Fruit fly (Drosophila melanogaster): ENCODE measurements around the gene CG7443.
A peak's percentile ranks its signal among the peaks of the same experiment; 100 is the strongest.

Gene CG7443

DNA sequence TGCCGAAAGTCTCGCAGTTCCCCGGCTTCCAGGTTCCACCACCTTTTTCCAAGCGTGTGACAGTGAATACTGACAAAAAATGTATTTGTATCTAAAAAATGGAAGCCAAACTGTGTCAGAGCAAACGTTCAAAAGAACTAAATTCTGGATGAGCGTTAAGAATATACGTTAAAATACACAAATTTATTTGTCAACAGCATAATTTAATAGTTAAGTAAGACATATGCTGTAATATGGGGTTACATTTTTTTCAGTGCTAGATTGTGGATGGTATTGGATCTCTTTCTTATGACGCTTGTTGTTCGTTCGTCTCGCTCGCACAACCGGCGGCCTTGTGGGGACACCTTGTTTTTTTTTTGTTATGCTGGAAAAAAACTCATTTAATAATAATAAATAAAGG is 31.5 kb downstream of the CG7443 start (continued):
- TF ChIP-seq CG6854 (GFP tag; optimal IDR thresholded peaks at IDR 0.05) (peak; percentile 28), dsx (GFP tag; optimal IDR thresholded peaks at IDR 0.05; ENCODE audit: poor library complexity, severe bottlenecking) (peak; percentile 75), svp (GFP tag) (peak; percentile 90), CG6163 (GFP tag; IDR thresholded peaks at IDR 0.05) (peak; percentile 94), net (GFP tag; optimal IDR thresholded peaks at IDR 0.05) (peak; percentile 48), Eip78C (GFP tag) (peak; percentile 97), Hr38 (GFP tag; optimal IDR thresholded peaks at IDR 0.05) (no peak), Smox (GFP tag; optimal IDR thresholded peaks at IDR 0.05) (peak; percentile 73), CG10631 (GFP tag; optimal IDR thresholded peaks at IDR 0.05) (peak; percentile 86), CG10669 (GFP tag; optimal IDR thresholded peaks at IDR 0.05) (peak; percentile 85), CG6792 (GFP tag; optimal IDR thresholded peaks at IDR 0.05) (peak; percentile 84), topi (GFP tag; optimal IDR thresholded peaks at IDR 0.05) (peak; percentile 84), Hr39 (GFP tag; optimal IDR thresholded peaks at IDR 0.05) (peak; percentile 83), Ets21C (GFP tag; optimal IDR thresholded peaks at IDR 0.05) (peak; percentile 71), CG3919 (GFP tag; optimal IDR thresholded peaks at IDR 0.05) (peak; percentile 92), achi (GFP tag; optimal IDR thresholded peaks at IDR 0.05) (peak; percentile 87)

DNA sequence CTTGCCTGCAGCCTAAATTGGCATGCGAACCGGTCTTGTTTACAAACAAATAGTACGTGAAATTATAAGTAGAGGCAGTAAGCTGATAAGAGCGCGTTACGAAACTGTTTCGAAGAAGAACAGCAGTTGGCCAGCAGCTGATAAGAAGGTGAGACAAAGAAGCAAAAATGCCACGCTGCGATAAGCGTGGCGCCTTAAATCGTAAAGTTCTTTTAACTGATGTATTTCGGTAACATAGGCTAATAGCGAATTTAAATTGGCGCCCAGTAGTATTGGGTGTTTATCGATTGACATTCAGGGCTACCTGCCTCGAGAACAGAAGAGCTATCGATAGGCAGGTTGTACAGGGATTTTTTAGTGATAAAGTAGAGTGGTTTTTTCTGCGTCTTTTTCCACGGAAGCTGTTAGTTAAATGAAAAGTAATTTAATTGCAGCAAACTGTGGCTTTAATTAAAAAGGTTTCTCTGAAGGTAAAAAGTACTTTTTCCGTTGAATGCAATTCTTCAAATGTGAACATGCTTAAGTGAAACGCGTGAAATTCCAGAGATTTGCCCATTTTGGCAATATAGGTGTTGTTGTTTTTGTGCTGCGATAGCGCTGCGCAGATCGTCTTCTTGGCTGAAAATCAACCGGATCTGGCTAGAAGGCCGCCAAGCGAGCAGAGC is 32.6 kb downstream of the CG7443 start, which contains the start of gene stck:
Gene stck (plus strand): TSS at position 353 of the 665 bp plus-strand sequence.
- TF ChIP-seq CG6163 (GFP tag; IDR thresholded peaks at IDR 0.05): no peak
- no peak for TF ChIP-seq dac (GFP tag; optimal IDR thresholded peaks at IDR 0.05)
- TF ChIP-seq CG11902 (GFP tag; optimal IDR thresholded peaks at IDR 0.05): no peak
- no peak for TF ChIP-seq CG6808 (GFP tag; optimal IDR thresholded peaks at IDR 0.05)
- peak; percentile 86 for TF ChIP-seq vri (GFP tag; optimal IDR thresholded peaks at IDR 0.05)
- TF ChIP-seq Hr4 (GFP tag; optimal IDR thresholded peaks at IDR 0.05): no peak
- TF ChIP-seq CG11762 (GFP tag; optimal IDR thresholded peaks at IDR 0.05; ENCODE audit: insufficient read depth): no peak
- TF ChIP-seq Hr39 (GFP tag; optimal IDR thresholded peaks at IDR 0.05): no peak
- TF ChIP-seq eg (GFP tag; IDR thresholded peaks at IDR 0.05): no peak
- peak; percentile 5 for TF ChIP-seq Sox14 (GFP tag; optimal IDR thresholded peaks at IDR 0.05)
- TF ChIP-seq fd85E (GFP tag; optimal IDR thresholded peaks at IDR 0.05): no peak
- no peak for TF ChIP-seq Gug (GFP tag; IDR thresholded peaks at IDR 0.05)
- no peak for TF ChIP-seq Lpt (GFP tag; optimal IDR thresholded peaks at IDR 0.05)
- peak; percentile 1 for TF ChIP-seq fkh (GFP tag; optimal IDR thresholded peaks at IDR 0.05)
- no peak for TF ChIP-seq Met (GFP tag; optimal IDR thresholded peaks at IDR 0.05)
- TF ChIP-seq lz (GFP tag; optimal IDR thresholded peaks at IDR 0.05): no peak
- TF ChIP-seq Sox102F (GFP tag; optimal IDR thresholded peaks at IDR 0.05): no peak
- TF ChIP-seq CG6276 (GFP tag; optimal IDR thresholded peaks at IDR 0.05): no peak
- TF ChIP-seq CG6792 (GFP tag; optimal IDR thresholded peaks at IDR 0.05): no peak
- TF ChIP-seq CG32006 (GFP tag; optimal IDR thresholded peaks at IDR 0.05): no peak
- TF ChIP-seq CG9139 (GFP tag; optimal IDR thresholded peaks at IDR 0.05): no peak
- no peak for TF ChIP-seq pdm3 (GFP tag; optimal IDR thresholded peaks at IDR 0.05)
- no peak for TF ChIP-seq CG7368 (GFP tag; optimal IDR thresholded peaks at IDR 0.05)
- no peak for TF ChIP-seq net (GFP tag; optimal IDR thresholded peaks at IDR 0.05)
- TF ChIP-seq CG10631 (GFP tag; optimal IDR thresholded peaks at IDR 0.05): no peak
- no peak for TF ChIP-seq acj6 (GFP tag; optimal IDR thresholded peaks at IDR 0.05)

DNA sequence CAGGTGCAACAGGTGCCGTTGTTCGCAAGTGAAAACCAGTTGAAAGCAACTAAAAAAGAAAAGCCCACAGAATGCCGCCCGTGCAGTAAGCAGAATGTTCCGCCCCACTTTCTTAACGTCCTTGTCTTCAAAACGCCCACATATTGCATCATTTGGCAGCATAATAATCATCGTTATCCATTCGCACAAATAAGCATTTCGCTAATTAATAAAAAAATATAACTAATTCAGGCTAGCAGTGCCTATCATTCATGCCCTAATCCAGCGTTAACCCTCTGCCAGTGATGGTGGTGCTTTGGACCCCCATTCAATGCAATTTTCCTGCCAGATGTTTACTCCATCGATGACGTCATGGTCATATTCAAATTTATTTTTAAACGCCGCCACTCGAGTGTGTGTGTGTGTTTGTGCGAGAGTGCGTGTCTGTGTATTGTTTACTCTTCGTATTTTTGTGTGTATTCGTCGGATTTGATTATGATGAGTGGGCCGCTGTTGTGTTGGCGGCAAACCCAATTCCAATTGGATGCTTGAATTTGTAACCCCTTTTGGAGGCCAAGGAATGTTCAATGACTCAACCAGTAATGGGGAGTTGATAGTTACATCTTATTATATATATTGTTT is 33.4 kb downstream of the CG7443 start:
- peak; percentile 67 for TF ChIP-seq svp (GFP tag)
- TF ChIP-seq net (GFP tag; optimal IDR thresholded peaks at IDR 0.05): peak; percentile 39
- no peak for TF ChIP-seq CG6276 (GFP tag; optimal IDR thresholded peaks at IDR 0.05)
- TF ChIP-seq CG7368 (GFP tag; optimal IDR thresholded peaks at IDR 0.05): no peak
- no peak for TF ChIP-seq eg (GFP tag; IDR thresholded peaks at IDR 0.05)
- no peak for TF ChIP-seq CG6808 (GFP tag; optimal IDR thresholded peaks at IDR 0.05)
- TF ChIP-seq CG11294 (GFP tag; IDR thresholded peaks at IDR 0.05): no peak
- TF ChIP-seq Eip78C (GFP tag): peak; percentile 80
- peak; percentile 90 for TF ChIP-seq fkh (GFP tag; optimal IDR thresholded peaks at IDR 0.05)
- no peak for TF ChIP-seq CG9139 (GFP tag; optimal IDR thresholded peaks at IDR 0.05)
- no peak for TF ChIP-seq Sox102F (GFP tag; optimal IDR thresholded peaks at IDR 0.05)
- TF ChIP-seq Hr4 (GFP tag; optimal IDR thresholded peaks at IDR 0.05): no peak
- TF ChIP-seq vri (GFP tag; optimal IDR thresholded peaks at IDR 0.05): peak; percentile 86
- no peak for TF ChIP-seq Sox15 (GFP tag; optimal IDR thresholded peaks at IDR 0.05)
- no peak for TF ChIP-seq achi (GFP tag; optimal IDR thresholded peaks at IDR 0.05)
- TF ChIP-seq CG1621 (tag; optimal IDR thresholded peaks at IDR 0.05): no peak
- TF ChIP-seq Smox (GFP tag; optimal IDR thresholded peaks at IDR 0.05): no peak
- no peak for TF ChIP-seq CG10631 (GFP tag; optimal IDR thresholded peaks at IDR 0.05)
- TF ChIP-seq ss (GFP tag; optimal IDR thresholded peaks at IDR 0.05): no peak

All from whole organism, prepupa.